Worm (Caenorhabditis elegans) whole organism, young adult: ENCODE measurements around the gene cya-1.
A peak's percentile ranks its signal among the peaks of the same experiment; 100 is the strongest.

Experiments used
- B0336.3 ChIP-seq: fragments of 200-800 bp; sonication (Bioruptor generic); IDR thresholded peaks from 2 replicates; pipeline ENCODE4 v1.3.6; 2022; ENCODE audit warnings: missing genetic modification characterization, missing compliant biosample characterization
- F23B12.7 ChIP-seq: sonication (generic microtip); optimal IDR thresholded peaks from 2 replicates; lab custom pipeline; 2017; ENCODE audit warnings: missing genetic modification characterization, mild to moderate bottlenecking, missing compliant biosample characterization, antibody characterized with exemption, moderate library complexity; ENCODE audit not compliant: insufficient read depth
- F37B4.10 ChIP-seq: fragments of 200-800 bp; sonication (Bioruptor generic); IDR thresholded peaks from 2 replicates; pipeline ENCODE4 v1.3.6; 2022; ENCODE audit warnings: missing genetic modification characterization, missing compliant biosample characterization
- F49E8.2 ChIP-seq: sonication (generic microtip); optimal IDR thresholded peaks from 3 replicates; lab custom pipeline; 2017; ENCODE audit warnings: missing genetic modification characterization, mild to moderate bottlenecking, missing compliant biosample characterization, antibody characterized with exemption, moderate library complexity; ENCODE audit not compliant: insufficient read depth
- F55B11.4 ChIP-seq: sonication (generic microtip); optimal IDR thresholded peaks from 2 replicates; lab custom pipeline; 2016; ENCODE audit warnings: missing compliant biosample characterization, missing genetic modification characterization, borderline replicate concordance; ENCODE audit not compliant: insufficient read depth
- K12H6.12 ChIP-seq: fragments of 200-800 bp; sonication (Bioruptor generic); optimal IDR thresholded peaks from 2 replicates; lab custom pipeline; 2018; ENCODE audit warnings: mild to moderate bottlenecking, missing genetic modification characterization, missing compliant biosample characterization
- T07F8.4 ChIP-seq: sonication (generic microtip); optimal IDR thresholded peaks from 2 replicates; lab custom pipeline; 2016; ENCODE audit warnings: mild to moderate bottlenecking, missing genetic modification characterization, moderate library complexity, missing compliant biosample characterization
- Y56A3A.18 ChIP-seq: fragments of 200-800 bp; sonication (Bioruptor generic); IDR thresholded peaks from 2 replicates; pipeline ENCODE4 v1.3.6; 2022; ENCODE audit warnings: missing genetic modification reagents, missing genetic modification characterization, missing compliant biosample characterization
- Y67H2A.10 ChIP-seq: fragments of 200-800 bp; sonication (Bioruptor generic); conservative IDR thresholded peaks from 2 replicates; pipeline ENCODE4 v1.3.6; 2022; ENCODE audit warnings: missing genetic modification reagents, missing genetic modification characterization, missing compliant biosample characterization
- Y95B8A.8 ChIP-seq: fragments of 200-800 bp; sonication (Bioruptor generic); IDR thresholded peaks from 2 replicates; pipeline ENCODE4 v1.3.6; 2022; ENCODE audit warnings: missing genetic modification reagents, missing genetic modification characterization, missing compliant biosample characterization
- aptf-2 ChIP-seq: fragments of 200-800 bp; sonication (Bioruptor generic); conservative IDR thresholded peaks from 2 replicates; pipeline ENCODE4 v1.3.6; 2022; ENCODE audit warnings: missing genetic modification reagents, missing genetic modification characterization, missing compliant biosample characterization
- atf-7 ChIP-seq: sonication (generic microtip); optimal IDR thresholded peaks from 2 replicates; lab custom pipeline; 2017; ENCODE audit warnings: mild to moderate bottlenecking, missing genetic modification characterization, missing compliant biosample characterization
- athp-1 ChIP-seq: sonication (generic microtip); optimal IDR thresholded peaks from 2 replicates; lab custom pipeline; 2017; ENCODE audit warnings: mild to moderate bottlenecking, missing genetic modification characterization, missing compliant biosample characterization
- cebp-2 ChIP-seq: fragments of 200-800 bp; sonication (Bioruptor generic); IDR thresholded peaks from 2 replicates; pipeline ENCODE4 v1.3.6; 2022; ENCODE audit warnings: missing genetic modification characterization, missing compliant biosample characterization
- ceh-27 ChIP-seq: fragments of 200-800 bp; sonication (Bioruptor generic); optimal IDR thresholded peaks from 2 replicates; lab custom pipeline; 2018; ENCODE audit warnings: mild to moderate bottlenecking, missing genetic modification characterization, moderate library complexity, missing compliant biosample characterization
- ceh-58 ChIP-seq: fragments of 200-800 bp; sonication (Bioruptor generic); IDR thresholded peaks from 2 replicates; pipeline ENCODE4 v1.3.6; 2022; ENCODE audit warnings: missing genetic modification characterization, missing compliant biosample characterization
- die-1 ChIP-seq: sonication (generic microtip); optimal IDR thresholded peaks from 2 replicates; lab custom pipeline; 2016; ENCODE audit warnings: missing genotype, mild to moderate bottlenecking, missing genetic modification characterization, missing compliant biosample characterization
- egl-44 ChIP-seq: fragments of 200-800 bp; sonication (Bioruptor generic); IDR thresholded peaks from 2 replicates; pipeline ENCODE4 v1.3.6; 2022; ENCODE audit warnings: missing genetic modification reagents, missing genetic modification characterization, missing compliant biosample characterization
- fkh-3 ChIP-seq: sonication (generic microtip); optimal IDR thresholded peaks from 2 replicates; lab custom pipeline; 2016; ENCODE audit warnings: mild to moderate bottlenecking, missing genetic modification characterization, missing compliant biosample characterization
- hlh-26 ChIP-seq: fragments of 200-800 bp; sonication (Bioruptor generic); conservative IDR thresholded peaks from 2 replicates; pipeline ENCODE4 v1.3.6; 2022; ENCODE audit warnings: missing genetic modification reagents, missing genetic modification characterization, missing compliant biosample characterization
- lag-1 ChIP-seq: fragments of 200-800 bp; sonication (Bioruptor generic); IDR thresholded peaks from 2 replicates; pipeline ENCODE4 v1.3.6; 2022; ENCODE audit warnings: missing genetic modification reagents, missing genetic modification characterization, missing compliant biosample characterization
- lin-35 ChIP-seq, 3 experiments: fragments of 150-350 bp in 2 of 3; sonication (generic microtip) in 1 of 3; optimal IDR thresholded peaks; 2 replicates each; lab custom pipeline; 2014 to 2018; ENCODE audit warnings: missing biosample characterization in 3 of 3, missing genetic modification characterization in 3 of 3, missing genetic modification reagents in 3 of 3
- lin-54 ChIP-seq: fragments of 200-800 bp; sonication (Bioruptor generic); optimal IDR thresholded peaks from 2 replicates; lab custom pipeline; 2018; ENCODE audit warnings: mild to moderate bottlenecking, missing genetic modification characterization, missing compliant biosample characterization
- lsl-1 ChIP-seq: fragments of 200-800 bp; sonication (Bioruptor generic); optimal IDR thresholded peaks from 2 replicates; lab custom pipeline; 2018; ENCODE audit warnings: mild to moderate bottlenecking, missing genetic modification characterization, moderate library complexity, missing compliant biosample characterization
- lsy-27 ChIP-seq: sonication (generic microtip); optimal IDR thresholded peaks from 2 replicates; lab custom pipeline; 2017; ENCODE audit warnings: missing genetic modification characterization, mild to moderate bottlenecking, missing compliant biosample characterization, antibody characterized with exemption, missing genotype, borderline replicate concordance; ENCODE audit not compliant: insufficient read depth
- madf-10 ChIP-seq: sonication (generic microtip); optimal IDR thresholded peaks from 2 replicates; lab custom pipeline; 2016; ENCODE audit warnings: mild to moderate bottlenecking, missing genetic modification characterization, missing compliant biosample characterization
- madf-3 ChIP-seq: fragments of 200-800 bp; sonication (Bioruptor generic); IDR thresholded peaks from 2 replicates; pipeline ENCODE4 v1.3.6; 2022; ENCODE audit warnings: missing genetic modification reagents, missing genetic modification characterization, missing compliant biosample characterization
- madf-6 ChIP-seq: fragments of 200-800 bp; sonication (Bioruptor generic); IDR thresholded peaks from 2 replicates; pipeline ENCODE4 v1.3.6; 2022; ENCODE audit warnings: missing genetic modification reagents, missing genetic modification characterization, missing compliant biosample characterization
- madf-8 ChIP-seq: fragments of 200-800 bp; sonication (Bioruptor generic); conservative IDR thresholded peaks from 2 replicates; pipeline ENCODE4 v1.3.6; 2022; ENCODE audit warnings: missing genetic modification reagents, missing genetic modification characterization, missing compliant biosample characterization
- mcd-1 ChIP-seq: fragments of 200-800 bp; sonication (Bioruptor generic); IDR thresholded peaks from 2 replicates; pipeline ENCODE4 v1.3.6; 2022; ENCODE audit warnings: missing genetic modification reagents, missing genetic modification characterization, missing compliant biosample characterization
- mes-4 ChIP-seq: sonication (generic microtip); optimal IDR thresholded peaks from 2 replicates; lab custom pipeline; 2016; ENCODE audit warnings: missing genotype, missing genetic modification characterization, missing compliant biosample characterization
- mxl-1 ChIP-seq: sonication (generic microtip); optimal IDR thresholded peaks from 2 replicates; lab custom pipeline; 2016; ENCODE audit warnings: missing genetic modification characterization, missing compliant biosample characterization
- nfya-1 ChIP-seq: sonication (generic microtip); optimal IDR thresholded peaks from 2 replicates; lab custom pipeline; 2017; ENCODE audit warnings: antibody characterized with exemption, missing compliant biosample characterization, missing genetic modification characterization, borderline replicate concordance; ENCODE audit not compliant: insufficient read depth
- nfya-2 ChIP-seq: fragments of 200-800 bp; sonication (Bioruptor generic); IDR thresholded peaks from 2 replicates; pipeline ENCODE4 v1.3.6; 2022; ENCODE audit warnings: missing genetic modification reagents, missing genetic modification characterization, missing compliant biosample characterization
- nfyb-1 ChIP-seq: fragments of 200-800 bp; sonication (Bioruptor generic); IDR thresholded peaks from 2 replicates; pipeline ENCODE4 v1.3.6; 2022; ENCODE audit warnings: missing genetic modification reagents, missing genetic modification characterization, missing compliant biosample characterization
- nhr-90 ChIP-seq: sonication (generic microtip); optimal IDR thresholded peaks from 2 replicates; lab custom pipeline; 2016; ENCODE audit warnings: missing genotype, mild to moderate bottlenecking, missing genetic modification characterization, missing compliant biosample characterization
- pbrm-1 ChIP-seq: fragments of 200-800 bp; sonication (Bioruptor generic); IDR thresholded peaks from 2 replicates; pipeline ENCODE4 v1.3.6; 2022; ENCODE audit warnings: missing genetic modification reagents, missing genetic modification characterization, missing compliant biosample characterization
- repo-1 ChIP-seq: sonication (generic microtip); optimal IDR thresholded peaks from 2 replicates; lab custom pipeline; 2017; ENCODE audit warnings: mild to moderate bottlenecking, missing genetic modification characterization, missing compliant biosample characterization
- rpc-1 ChIP-seq, 2 experiments: fragments of 150-350 bp in 1 of 2; sonication (generic microtip) in 1 of 2; optimal IDR thresholded peaks; 2 replicates each; lab custom pipeline; 2014 to 2018; ENCODE audit warnings: missing biosample characterization in 1 of 2, missing genetic modification characterization in 1 of 2, missing genetic modification reagents in 1 of 2, missing genotype in 1 of 2
- sea-2 ChIP-seq: fragments of 200-800 bp; sonication (Bioruptor generic); IDR thresholded peaks from 2 replicates; pipeline ENCODE4 v1.3.6; 2022; ENCODE audit warnings: missing genetic modification characterization, missing compliant biosample characterization
- snpc-1.1 ChIP-seq: sonication (generic microtip); optimal IDR thresholded peaks from 2 replicates; lab custom pipeline; 2017; ENCODE audit warnings: missing genetic modification characterization, mild to moderate bottlenecking, missing compliant biosample characterization, antibody characterized with exemption, moderate library complexity, missing genotype, missing genetic modification reagents; ENCODE audit not compliant: insufficient read depth
- snpc-4 ChIP-seq, 5 experiments: fragments of 150-350 bp in 1 of 5; sonication (generic microtip) in 4 of 5; optimal IDR thresholded peaks; 2 replicates each; lab custom pipeline; 2014 to 2018; ENCODE audit warnings: missing genetic modification characterization in 5 of 5, missing biosample characterization in 3 of 5, antibody characterized with exemption in 2 of 5, mild to moderate bottlenecking in 2 of 5, missing compliant biosample characterization in 2 of 5, missing genotype in 2 of 5, moderate library complexity in 2 of 5, missing genetic modification reagents in 1 of 5
- sptf-2 ChIP-seq: fragments of 200-800 bp; sonication (Bioruptor generic); optimal IDR thresholded peaks from 2 replicates; lab custom pipeline; 2018; ENCODE audit warnings: mild to moderate bottlenecking, missing genetic modification characterization, missing compliant biosample characterization
- ztf-22 ChIP-seq: fragments of 200-800 bp; sonication (Bioruptor generic); optimal IDR thresholded peaks from 2 replicates; lab custom pipeline; 2018; ENCODE audit warnings: mild to moderate bottlenecking, missing genetic modification characterization, moderate library complexity, missing compliant biosample characterization
- ztf-25 ChIP-seq: fragments of 200-800 bp; sonication (Bioruptor generic); IDR thresholded peaks from 2 replicates; pipeline ENCODE4 v1.3.6; 2022; ENCODE audit warnings: missing genetic modification reagents, missing genetic modification characterization, missing compliant biosample characterization
- ztf-3 ChIP-seq: fragments of 200-800 bp; sonication (Bioruptor generic); optimal IDR thresholded peaks from 2 replicates; lab custom pipeline; 2018; ENCODE audit warnings: mild to moderate bottlenecking, missing genetic modification characterization, missing compliant biosample characterization
- ztf-6 ChIP-seq: fragments of 200-800 bp; sonication (Bioruptor generic); IDR thresholded peaks from 2 replicates; pipeline ENCODE4 v1.3.6; 2022; ENCODE audit warnings: missing genetic modification reagents, missing genetic modification characterization, missing compliant biosample characterization

cya-1 gene

ce11 chrIII:9058959-9059534 is 50.0 kb downstream of the cya-1 start, which contains the start of gene gst-1 (continued):
- no peak for TF ChIP-seq madf-10 (tag; lab: Kevin White, UChicago)
- no peak for TF ChIP-seq Y67H2A.10 (GFP tag; lab: Robert Waterston, UW)
- TF ChIP-seq F23B12.7 (tag; lab: Kevin White, UChicago): no peak
- TF ChIP-seq repo-1 (tag; lab: Kevin White, UChicago): no peak
- no peak for TF ChIP-seq F55B11.4 (tag; lab: Kevin White, UChicago)
- peak; percentile 2 for TF ChIP-seq ceh-27
- no peak for TF ChIP-seq athp-1 (tag; lab: Kevin White, UChicago)
- TF ChIP-seq sptf-2 (GFP tag; lab: Kevin White, UChicago): no peak
- no peak for TF ChIP-seq snpc-4 (GFP tag; optimal IDR thresholded peaks at IDR 0.05; lab: Kevin White, UChicago)
- no peak for TF ChIP-seq snpc-4 (tag; optimal IDR thresholded peaks at IDR 0.05; lab: Kevin White, UChicago)
- TF ChIP-seq nfya-1 (tag; lab: Kevin White, UChicago): no peak
- no peak for TF ChIP-seq ztf-6
- no peak for TF ChIP-seq nfya-2 (GFP tag; lab: Robert Waterston, UW)
- no peak for TF ChIP-seq pbrm-1 (GFP tag; lab: Robert Waterston, UW)
- 0 out of 2 replicates have a peak, but pooled peaks have one; percentile 42 for TF ChIP-seq madf-3 (GFP tag; lab: Robert Waterston, UW)
- no peak for TF ChIP-seq fkh-3 (tag; lab: Kevin White, UChicago)
- TF ChIP-seq rpc-1 (optimal IDR thresholded peaks at IDR 0.05; lab: Kevin White, UChicago): peak; percentile 0
- TF ChIP-seq rpc-1 (tag; optimal IDR thresholded peaks at IDR 0.05; lab: Kevin White, UChicago): no peak
- TF ChIP-seq F37B4.10 (GFP tag; lab: Robert Waterston, UW): no peak
- TF ChIP-seq lag-1 (GFP tag; lab: Robert Waterston, UW): no peak
- no peak for TF ChIP-seq F49E8.2 (tag; lab: Kevin White, UChicago)
- TF ChIP-seq egl-44 (GFP tag; lab: Robert Waterston, UW): no peak
- no peak for TF ChIP-seq hlh-26 (GFP tag; lab: Robert Waterston, UW)
- TF ChIP-seq snpc-1.1 (tag; lab: Kevin White, UChicago): no peak
- TF ChIP-seq lsl-1 (GFP tag; lab: Kevin White, UChicago): peak; percentile 28
- TF ChIP-seq lsy-27: no peak
- TF ChIP-seq T07F8.4 (tag; lab: Kevin White, UChicago): no peak
- TF ChIP-seq ztf-22 (GFP tag; lab: Kevin White, UChicago): peak; percentile 35
- no peak for TF ChIP-seq K12H6.12 (tag; lab: Kevin White, UChicago)
- no peak for TF ChIP-seq ceh-58
- peak; percentile 13 for TF ChIP-seq lin-54 (GFP tag; lab: Kevin White, UChicago)
- TF ChIP-seq nfyb-1 (GFP tag; lab: Robert Waterston, UW): no peak
- no peak for TF ChIP-seq mes-4 (tag; lab: Kevin White, UChicago)
- TF ChIP-seq nhr-90 (tag; lab: Kevin White, UChicago): no peak
- TF ChIP-seq mcd-1 (GFP tag; lab: Robert Waterston, UW): no peak
- no peak for TF ChIP-seq ztf-25 (GFP tag; lab: Robert Waterston, UW)
- peak; percentile 44; the same call in 1 of the 2 replicates for TF ChIP-seq B0336.3 (GFP tag; lab: Robert Waterston, UW)
- no peak for TF ChIP-seq cebp-2 (GFP tag; lab: Robert Waterston, UW)
- TF ChIP-seq lin-35 (GFP tag; optimal IDR thresholded peaks at IDR 0.05; lab: Kevin White, UChicago): no peak
- no peak for TF ChIP-seq madf-8 (GFP tag; lab: Robert Waterston, UW)
- TF ChIP-seq ztf-3 (GFP tag; lab: Kevin White, UChicago): no peak
- no peak for TF ChIP-seq sea-2 (GFP tag; lab: Robert Waterston, UW)
- TF ChIP-seq mxl-1 (tag; lab: Kevin White, UChicago): no peak
- peak; percentile 20; the same call in 1 of the 2 replicates for TF ChIP-seq madf-6 (GFP tag; lab: Robert Waterston, UW)
- TF ChIP-seq aptf-2 (GFP tag; lab: Robert Waterston, UW): no peak
- no peak for TF ChIP-seq Y56A3A.18 (GFP tag; lab: Robert Waterston, UW)
- TF ChIP-seq atf-7 (tag; lab: Kevin White, UChicago): peak; percentile 46
- TF ChIP-seq Y95B8A.8 (GFP tag; lab: Robert Waterston, UW): no peak
- TF ChIP-seq die-1 (tag; lab: Kevin White, UChicago): no peak
